Worm (Caenorhabditis elegans): ENCODE results near the gene gcy-3.

ce11 chrII:9474367-9475105 lies 32.5 kb downstream of the gcy-3 start, which contains the start of the genes chil-25 and chil-26:
- TF ChIP-seq him-1 (tag; optimal IDR thresholded peaks at IDR 0.05) (no peak), dao-5 (tag; optimal IDR thresholded peaks at IDR 0.05) (no peak), W03F9.2 (tag; optimal IDR thresholded peaks at IDR 0.05) (no peak)
